Worm (Caenorhabditis elegans) whole organism, midembryonic: ENCODE results near the gene gsr-1.

Experiments
- flt-1 ChIP-seq: fragments of 200-800 bp; sonication (Bioruptor generic); IDR thresholded peaks from 2 replicates; pipeline ENCODE4 v1.3.6; 2022; ENCODE audit warnings: missing genetic modification characterization, missing compliant biosample characterization
- med-1 ChIP-seq: sonication (generic microtip); optimal IDR thresholded peaks from 2 replicates; lab custom pipeline; 2017; ENCODE audit warnings: missing genetic modification characterization, mild to moderate bottlenecking, missing compliant biosample characterization, antibody characterized with exemption, missing genetic modification reagents; ENCODE audit not compliant: insufficient read depth
- ztf-23 ChIP-seq: fragments of 200-800 bp; sonication (Bioruptor generic); IDR thresholded peaks from 2 replicates; pipeline ENCODE4 v1.3.6; 2022; ENCODE audit warnings: missing genetic modification reagents, missing genetic modification characterization, missing compliant biosample characterization
- ztf-29 ChIP-seq: fragments of 200-800 bp; sonication (Bioruptor generic); IDR thresholded peaks from 2 replicates; pipeline ENCODE4 v1.3.6; 2022; ENCODE audit warnings: missing genetic modification reagents, missing genetic modification characterization, missing compliant biosample characterization

DNA sequence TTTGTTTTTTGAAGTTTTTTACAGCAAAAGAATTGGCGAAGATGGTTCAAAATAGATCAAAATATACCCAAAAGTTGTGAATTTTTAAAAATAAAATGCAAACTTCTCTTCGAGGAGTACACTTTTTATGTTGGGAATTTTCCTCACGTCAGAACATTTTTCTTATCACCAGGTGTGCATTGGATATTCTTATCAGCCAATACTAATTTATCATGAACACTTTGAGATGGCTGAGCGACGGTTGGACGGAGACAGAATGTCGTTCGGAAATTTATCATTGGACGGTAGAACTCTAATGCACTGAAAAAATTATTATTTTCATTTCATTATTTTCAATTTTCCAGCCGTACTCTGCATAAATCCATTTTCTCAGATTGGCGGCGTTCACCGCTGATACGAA lies 1.4 kb upstream of the gsr-1 start:
- TF ChIP-seq med-1 (GFP tag; lab: Kevin White, UChicago): no peak
- no peak for TF ChIP-seq flt-1 (GFP tag; lab: Robert Waterston, UW)
- TF ChIP-seq ztf-29 (GFP tag; lab: Robert Waterston, UW): no peak
- TF ChIP-seq ztf-23 (GFP tag; lab: Robert Waterston, UW): no peak
